Fruit fly (Drosophila melanogaster) whole organism, wandering third instar larva: ENCODE measurements around the gene CG9286.

Experiments used
- CG32264 ChIP-seq: fragments of 200-800 bp; sonication (Bioruptor generic); optimal IDR thresholded peaks from 2 replicates; lab custom pipeline; 2016; ENCODE audit warnings: missing biosample characterization, missing genetic modification characterization
- CG9705 ChIP-seq: fragments of 200-800 bp; sonication (Bioruptor generic); optimal IDR thresholded peaks from 2 replicates; lab custom pipeline; 2018; ENCODE audit warnings: missing biosample characterization, mild to moderate bottlenecking, missing genetic modification characterization
- CrebA ChIP-seq: fragments of 200-800 bp; sonication (Bioruptor generic); optimal IDR thresholded peaks from 2 replicates; lab custom pipeline; 2016; ENCODE audit warnings: missing biosample characterization, mild to moderate bottlenecking, missing genetic modification characterization, borderline replicate concordance
- Dfd ChIP-seq: fragments of >200 bp; optimal IDR thresholded peaks from 2 replicates; lab custom pipeline; 2017; ENCODE audit warnings: missing biosample characterization, missing genetic modification characterization
- Dif ChIP-seq: fragments of 200-275, 200-300 bp; sonication (Bioruptor generic); optimal IDR thresholded peaks from 2 replicates; lab custom pipeline; 2018; ENCODE audit warnings: missing biosample characterization, missing genetic modification characterization; ENCODE audit not compliant: partially characterized antibody
- GATAd ChIP-seq: sonication (Bioruptor generic); optimal IDR thresholded peaks from 2 replicates; lab custom pipeline; 2016; ENCODE audit warnings: missing biosample characterization, missing genetic modification characterization
- HLH106 ChIP-seq: fragments of 200-800 bp; optimal IDR thresholded peaks from 3 replicates; lab custom pipeline; 2019; ENCODE audit warnings: missing biosample characterization, mild to moderate bottlenecking, missing genetic modification characterization, moderate library complexity
- Hnf4 ChIP-seq: fragments of 200-800 bp; sonication (Bioruptor generic); optimal IDR thresholded peaks from 2 replicates; lab custom pipeline; 2016; ENCODE audit warnings: missing biosample characterization, mild to moderate bottlenecking, missing genetic modification characterization
- Hr78 ChIP-seq: fragments of >200 bp; optimal IDR thresholded peaks from 2 replicates; lab custom pipeline; 2017; ENCODE audit warnings: missing biosample characterization, missing genetic modification characterization
- Hr83 ChIP-seq: fragments of 200-300 bp; sonication (Bioruptor generic); optimal IDR thresholded peaks from 2 replicates; lab custom pipeline; 2016; ENCODE audit warnings: missing biosample characterization, mild to moderate bottlenecking, missing genetic modification characterization, moderate library complexity; ENCODE audit not compliant: poor library complexity, severe bottlenecking
- Jra ChIP-seq: sonication (Bioruptor generic); optimal IDR thresholded peaks from 2 replicates; lab custom pipeline; 2016; ENCODE audit warnings: missing biosample characterization, missing genetic modification characterization
- Myc ChIP-seq: fragments of >200 bp; optimal IDR thresholded peaks from 2 replicates; lab custom pipeline; 2017
- N ChIP-seq: fragments of >200 bp; optimal IDR thresholded peaks from 2 replicates; lab custom pipeline; 2018; ENCODE audit warnings: missing biosample characterization, missing external identifiers, missing genetic modification characterization
- Rel ChIP-seq, 2 experiments: fragments of 200-800 bp; sonication (Bioruptor generic) in 1 of 2; optimal IDR thresholded peaks; 2 replicates in 1 of 2; 3 replicates in 1 of 2; lab custom pipeline; 2016 to 2019; ENCODE audit warnings: mild to moderate bottlenecking in 2 of 2, missing biosample characterization in 2 of 2, missing genetic modification characterization in 2 of 2, moderate library complexity in 1 of 2
- Sp1 ChIP-seq: fragments of 200-800 bp; sonication (Bioruptor generic); optimal IDR thresholded peaks from 3 replicates; lab custom pipeline; 2019; ENCODE audit warnings: missing biosample characterization, mild to moderate bottlenecking, missing genetic modification characterization, moderate library complexity
- Vsx2 ChIP-seq: fragments of 200-300, 225-300 bp; sonication (Bioruptor generic); optimal IDR thresholded peaks from 2 replicates; lab custom pipeline; 2018; ENCODE audit warnings: missing biosample characterization, missing genetic modification characterization; ENCODE audit not compliant: partially characterized antibody
- br ChIP-seq: fragments of 200-800 bp; sonication (Bioruptor generic); optimal IDR thresholded peaks from 2 replicates; lab custom pipeline; 2016; ENCODE audit warnings: missing biosample characterization, missing genetic modification characterization
- brk ChIP-seq: fragments of 200-800 bp; sonication (Bioruptor generic); optimal IDR thresholded peaks from 2 replicates; lab custom pipeline; 2016; ENCODE audit warnings: missing biosample characterization, mild to moderate bottlenecking, missing genetic modification characterization
- dl ChIP-seq, 2 experiments: fragments of 175-275, 200-275 bp in 1 of 2; fragments of 200-275 bp in 1 of 2; sonication (Bioruptor generic); optimal IDR thresholded peaks; lab custom pipeline; 2018; ENCODE audit warnings: mild to moderate bottlenecking in 2 of 2, missing biosample characterization in 2 of 2, missing genetic modification characterization in 2 of 2, moderate library complexity in 2 of 2; ENCODE audit not compliant: partially characterized antibody in 2 of 2, insufficient read depth in 1 of 2
- dmrt93B ChIP-seq: fragments of 200-800 bp; sonication (Bioruptor generic); optimal IDR thresholded peaks from 2 replicates; lab custom pipeline; 2018; ENCODE audit warnings: missing biosample characterization, mild to moderate bottlenecking, missing genetic modification characterization
- dsf ChIP-seq: sonication (Bioruptor generic); optimal IDR thresholded peaks from 2 replicates; lab custom pipeline; 2016; ENCODE audit warnings: missing biosample characterization, missing genetic modification characterization, borderline replicate concordance
- foxo ChIP-seq, 2 experiments: fragments of 200-800 bp; sonication (Bioruptor generic); optimal IDR thresholded peaks; 2 replicates in 1 of 2; 3 replicates in 1 of 2; lab custom pipeline; 2016 to 2017; ENCODE audit warnings: missing biosample characterization in 2 of 2, missing genetic modification characterization in 2 of 2
- fru ChIP-seq: fragments of 200-800 bp; sonication (Bioruptor generic); optimal IDR thresholded peaks from 3 replicates; lab custom pipeline; 2016; ENCODE audit warnings: missing biosample characterization, mild to moderate bottlenecking, missing genetic modification characterization
- h ChIP-seq: fragments of 200-800 bp; sonication (Bioruptor generic); optimal IDR thresholded peaks from 3 replicates; lab custom pipeline; 2016; ENCODE audit warnings: missing biosample characterization, mild to moderate bottlenecking, missing genetic modification characterization
- lola ChIP-seq: fragments of >200 bp; optimal IDR thresholded peaks from 2 replicates; lab custom pipeline; 2017; ENCODE audit warnings: missing biosample characterization, missing genetic modification characterization
- pan ChIP-seq: fragments of >200 bp; optimal IDR thresholded peaks from 2 replicates; lab custom pipeline; 2017
- psq ChIP-seq: fragments of 200-800 bp; sonication (Bioruptor generic); optimal IDR thresholded peaks from 3 replicates; lab custom pipeline; 2017; ENCODE audit warnings: missing biosample characterization, mild to moderate bottlenecking, missing genetic modification characterization, moderate library complexity
- rgr ChIP-seq: fragments of 200-800 bp; sonication (Bioruptor generic); optimal IDR thresholded peaks from 3 replicates; lab custom pipeline; 2016; ENCODE audit warnings: missing biosample characterization, mild to moderate bottlenecking, missing genetic modification characterization
- sage ChIP-seq: fragments of 200-800 bp; sonication (Bioruptor generic); optimal IDR thresholded peaks from 2 replicates; lab custom pipeline; 2016; ENCODE audit warnings: missing biosample characterization, mild to moderate bottlenecking, missing genetic modification characterization
- sv ChIP-seq: fragments of 200-800 bp; sonication (Bioruptor generic); optimal IDR thresholded peaks from 3 replicates; lab custom pipeline; 2016; ENCODE audit warnings: missing biosample characterization, missing genetic modification characterization
- usp ChIP-seq: fragments of >200 bp; optimal IDR thresholded peaks from 2 replicates; lab custom pipeline; 2017; ENCODE audit warnings: missing biosample characterization, missing genetic modification characterization
- woc ChIP-seq: sonication (Bioruptor generic); optimal IDR thresholded peaks from 2 replicates; lab custom pipeline; 2016; ENCODE audit warnings: missing biosample characterization, mild to moderate bottlenecking, missing genetic modification characterization

The CG9286 gene

dm6 chr3R:13796607-13797246 lies 16.0 kb downstream of the CG9286 start:
- TF ChIP-seq Rel (GFP tag; optimal IDR thresholded peaks at IDR 0.05; lab: Kevin White, UChicago) (no peak), Rel (tag; optimal IDR thresholded peaks at IDR 0.05; lab: Kevin White, UChicago) (no peak), woc (GFP tag; lab: Kevin White, UChicago) (no peak), dsf (GFP tag; lab: Kevin White, UChicago) (no peak), Hr78 (GFP tag; lab: Kevin White, UChicago) (no peak), lola (GFP tag; lab: Kevin White, UChicago) (no peak), Dif (GFP tag; lab: Kevin White, UChicago) (no peak), Jra (GFP tag; lab: Kevin White, UChicago) (no peak), br (GFP tag; lab: Kevin White, UChicago) (no peak), sv (GFP tag; lab: Kevin White, UChicago) (no peak)
- TF ChIP-seq, all 38 proteins: peak for 0

- TF ChIP-seq sage (GFP tag; lab: Kevin White, UChicago) (no peak), Myc (lab: Kevin White, UChicago) (no peak), Dfd (no peak), CrebA (GFP tag; lab: Kevin White, UChicago) (no peak), sv (GFP tag; lab: Kevin White, UChicago) (no peak), dsf (GFP tag; lab: Kevin White, UChicago) (no peak), woc (GFP tag; lab: Kevin White, UChicago) (no peak), br (GFP tag; lab: Kevin White, UChicago) (no peak), Jra (GFP tag; lab: Kevin White, UChicago) (no peak)
These were observed 16.5 kb downstream of the CG9286 start for dm6 chr3R:13797269-13797677.

- TF ChIP-seq Rel (GFP tag; optimal IDR thresholded peaks at IDR 0.05; lab: Kevin White, UChicago) (no peak), Rel (tag; optimal IDR thresholded peaks at IDR 0.05; lab: Kevin White, UChicago) (peak; percentile 8), h (no peak)
These were observed 17.2 kb downstream of the CG9286 start for dm6 chr3R:13797823-13798446.

DNA sequence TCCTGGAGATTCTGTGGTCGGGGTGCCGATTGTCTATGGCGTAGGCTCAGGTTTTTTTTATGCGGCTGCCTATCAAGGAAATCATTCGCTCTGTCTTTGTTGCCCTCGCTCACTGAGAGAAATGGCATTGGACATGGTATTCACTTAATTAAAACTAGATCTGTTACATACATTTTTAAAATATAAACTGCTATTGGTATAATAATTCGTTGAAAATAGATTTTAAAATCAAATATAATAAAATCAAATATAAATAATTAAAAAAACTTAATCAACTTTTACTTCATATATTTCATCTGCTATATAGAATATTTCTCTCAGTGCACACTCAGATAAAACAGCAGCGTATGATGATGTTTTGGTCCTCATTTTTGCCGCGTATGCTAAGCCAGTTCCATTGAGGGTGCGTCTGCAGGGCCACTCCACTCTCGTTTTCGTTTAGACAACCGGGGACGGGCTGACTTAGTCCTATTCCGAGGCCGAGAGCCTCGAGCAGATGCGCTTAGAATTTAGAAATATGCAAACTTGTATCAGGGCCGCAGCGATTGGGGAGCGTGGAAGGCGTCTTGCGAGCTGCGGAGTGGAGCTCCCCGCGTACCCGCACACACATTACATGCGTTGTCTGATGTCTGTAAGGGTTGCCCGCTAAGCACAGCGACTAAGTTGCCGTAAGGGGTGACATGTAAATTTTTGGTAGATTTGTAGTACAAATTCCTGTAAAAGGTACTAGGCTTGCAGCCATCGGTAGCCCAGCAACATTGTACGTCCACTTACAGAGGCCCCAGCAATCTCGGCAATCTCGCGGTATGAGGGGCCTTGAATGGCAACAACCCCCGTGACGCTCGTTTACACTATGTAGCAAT lies 19.0 kb downstream of the CG9286 start:
- no peak for TF ChIP-seq Vsx2
- TF ChIP-seq Sp1 (GFP tag; lab: Kevin White, UChicago), result peak; percentile 18
- TF ChIP-seq dsf (GFP tag; lab: Kevin White, UChicago), result no peak
- TF ChIP-seq fru, result no peak
- no peak for TF ChIP-seq Dif (GFP tag; lab: Kevin White, UChicago)
- no peak for TF ChIP-seq rgr
- TF ChIP-seq br (GFP tag; lab: Kevin White, UChicago), result no peak
- TF ChIP-seq psq, result no peak
- TF ChIP-seq Myc (lab: Kevin White, UChicago), result no peak
- peak in 1 of 2 experiments; percentile 12 for TF ChIP-seq foxo (GFP tag; optimal IDR thresholded peaks at IDR 0.05; lab: Kevin White, UChicago)
- no peak for TF ChIP-seq pan
- TF ChIP-seq CG9705, result no peak
- peak; percentile 14 for TF ChIP-seq HLH106 (tag; lab: Kevin White, UChicago)

DNA sequence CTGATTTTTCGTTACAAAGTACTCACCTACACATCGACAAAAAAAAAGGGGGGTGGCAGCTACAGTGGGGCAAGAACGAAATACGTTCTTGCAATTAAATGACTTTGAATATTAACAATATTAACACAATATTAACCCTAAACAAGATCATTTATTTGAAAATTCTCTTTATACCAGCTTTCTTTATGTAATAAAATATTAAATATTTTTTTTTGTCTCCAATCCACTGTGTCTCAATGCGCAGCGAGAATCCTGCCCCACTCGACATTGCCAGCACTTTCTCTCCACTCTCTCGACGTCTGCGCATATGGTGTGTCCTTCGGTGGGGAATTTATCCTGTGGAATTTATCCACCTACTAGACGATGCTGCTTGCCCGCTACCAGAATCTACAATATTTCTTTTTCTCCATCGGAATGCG lies 19.7 kb downstream of the CG9286 start:
- TF ChIP-seq Dif (GFP tag; lab: Kevin White, UChicago), result no peak
- TF ChIP-seq sv (GFP tag; lab: Kevin White, UChicago), result peak; percentile 75
- TF ChIP-seq sage (GFP tag; lab: Kevin White, UChicago), result no peak
- TF ChIP-seq rgr, result peak; percentile 78
- TF ChIP-seq Hr78 (GFP tag; lab: Kevin White, UChicago), result no peak
- TF ChIP-seq Jra (GFP tag; lab: Kevin White, UChicago), result no peak
- peak; percentile 27 for TF ChIP-seq dmrt93B (GFP tag; lab: Kevin White, UChicago)
- TF ChIP-seq foxo (GFP tag; optimal IDR thresholded peaks at IDR 0.05; lab: Kevin White, UChicago), result peak in 1 of 2 experiments; percentile 73
- no peak for TF ChIP-seq lola (GFP tag; lab: Kevin White, UChicago)
- TF ChIP-seq GATAd (GFP tag; lab: Kevin White, UChicago), result no peak
- no peak for TF ChIP-seq pan
- peak; percentile 63 for TF ChIP-seq psq
- peak; percentile 50 for TF ChIP-seq CG9705
- no peak for TF ChIP-seq usp (GFP tag; lab: Kevin White, UChicago)
- no peak for TF ChIP-seq Dfd
- peak; percentile 53 for TF ChIP-seq br (GFP tag; lab: Kevin White, UChicago)
- no peak for TF ChIP-seq Rel (GFP tag; optimal IDR thresholded peaks at IDR 0.05; lab: Kevin White, UChicago)
- no peak for TF ChIP-seq Rel (tag; optimal IDR thresholded peaks at IDR 0.05; lab: Kevin White, UChicago)
- TF ChIP-seq CrebA (GFP tag; lab: Kevin White, UChicago), result no peak
- TF ChIP-seq brk (GFP tag; lab: Kevin White, UChicago), result peak; percentile 24
- TF ChIP-seq Sp1 (GFP tag; lab: Kevin White, UChicago), result peak; percentile 79
- TF ChIP-seq CG32264, result no peak
- no peak for TF ChIP-seq dl (GFP tag; optimal IDR thresholded peaks at IDR 0.05; lab: Kevin White, UChicago; ENCODE audit: insufficient read depth in 1 of 2, partially characterized antibody in 2 of 2)
- TF ChIP-seq h, result peak; percentile 73
- TF ChIP-seq woc (GFP tag; lab: Kevin White, UChicago), result peak; percentile 0
- TF ChIP-seq N, result no peak
- peak; percentile 34 for TF ChIP-seq Hnf4 (GFP tag; lab: Kevin White, UChicago)
- TF ChIP-seq dsf (GFP tag; lab: Kevin White, UChicago), result no peak
- TF ChIP-seq Hr83 (GFP tag; lab: Kevin White, UChicago), result no peak
- TF ChIP-seq HLH106 (tag; lab: Kevin White, UChicago), result peak; percentile 54
